Worm (Caenorhabditis elegans): ENCODE results near the gene unc-32.

ce11 chrIII:8886309-8886708 lies 19.1 kb upstream of the unc-32 start:
- no peak for TF ChIP-seq T22C8.4 (GFP tag; IDR thresholded peaks at IDR 0.05)
- TF ChIP-seq flt-1 (GFP tag; IDR thresholded peaks at IDR 0.05), result no peak
- TF ChIP-seq ztf-23 (GFP tag; IDR thresholded peaks at IDR 0.05), result no peak
- TF ChIP-seq cog-1 (tag; optimal IDR thresholded peaks at IDR 0.05), result no peak
